Worm (Caenorhabditis elegans) whole organism, early embryonic: Measurements from ENCODE around the gene C10C5.3.

ENCODE experiments used
- B0310.2 ChIP-seq: sonication (generic microtip); optimal IDR thresholded peaks from 2 replicates; lab custom pipeline; 2016; ENCODE audit warnings: mild to moderate bottlenecking, missing genetic modification characterization, missing compliant biosample characterization
- F13C5.2 ChIP-seq: sonication (generic microtip); optimal IDR thresholded peaks from 2 replicates; lab custom pipeline; 2017; ENCODE audit warnings: mild to moderate bottlenecking, missing genetic modification characterization, inconsistent platforms, missing compliant biosample characterization
- aly-1 ChIP-seq: sonication (generic microtip); optimal IDR thresholded peaks from 2 replicates; lab custom pipeline; 2016; ENCODE audit warnings: missing genetic modification characterization, missing compliant biosample characterization
- ama-1 ChIP-seq: fragments of 150-350 bp; optimal IDR thresholded peaks from 2 replicates; lab custom pipeline; 2014
- ceh-13 ChIP-seq: fragments of 200-800 bp; sonication (Bioruptor generic); optimal IDR thresholded peaks from 2 replicates; lab custom pipeline; 2018; ENCODE audit warnings: mild to moderate bottlenecking, missing genetic modification characterization, missing compliant biosample characterization
- ceh-36 ChIP-seq: sonication (generic microtip); optimal IDR thresholded peaks from 2 replicates; lab custom pipeline; 2016; ENCODE audit warnings: missing genetic modification characterization, inconsistent platforms, missing compliant biosample characterization
- ets-7 ChIP-seq: sonication (generic microtip); optimal IDR thresholded peaks from 2 replicates; lab custom pipeline; 2016; ENCODE audit warnings: missing genotype, missing genetic modification characterization, missing compliant biosample characterization
- flt-1 ChIP-seq: fragments of 200-800 bp; sonication (Bioruptor generic); IDR thresholded peaks from 2 replicates; pipeline ENCODE4 v1.3.6; 2022; ENCODE audit warnings: missing genetic modification characterization, missing compliant biosample characterization
- hmbx-1 ChIP-seq: sonication (generic microtip); optimal IDR thresholded peaks from 2 replicates; lab custom pipeline; 2016; ENCODE audit warnings: mild to moderate bottlenecking, missing genetic modification characterization, missing compliant biosample characterization
- hnd-1 ChIP-seq: sonication (generic microtip); optimal IDR thresholded peaks from 2 replicates; lab custom pipeline; 2016; ENCODE audit warnings: missing genetic modification characterization, missing compliant biosample characterization
- pes-1 ChIP-seq: fragments of 200-800 bp; sonication (Bioruptor generic); IDR thresholded peaks from 2 replicates; pipeline ENCODE4 v1.3.6; 2022; ENCODE audit warnings: missing genetic modification reagents, missing genetic modification characterization, missing compliant biosample characterization
- scrt-1 ChIP-seq: fragments of 200-800 bp; sonication (Bioruptor generic); IDR thresholded peaks from 2 replicates; pipeline ENCODE4 v1.3.6; 2022; ENCODE audit warnings: missing genetic modification characterization, missing compliant biosample characterization
- sea-1 ChIP-seq: fragments of 200-800 bp; sonication (Bioruptor generic); conservative IDR thresholded peaks from 2 replicates; pipeline ENCODE4 v1.3.6; 2022; ENCODE audit warnings: missing genetic modification characterization, missing compliant biosample characterization
- tbx-11 ChIP-seq: fragments of 200-800 bp; sonication (Bioruptor generic); IDR thresholded peaks from 2 replicates; pipeline ENCODE4 v1.3.6; 2022; ENCODE audit warnings: missing genetic modification characterization, missing compliant biosample characterization
- tbx-37 ChIP-seq: fragments of 200-800 bp; sonication (Bioruptor generic); conservative IDR thresholded peaks from 2 replicates; pipeline ENCODE4 v1.3.6; 2022; ENCODE audit warnings: missing genetic modification reagents, missing genetic modification characterization, missing compliant biosample characterization
- tra-4 ChIP-seq: sonication (generic microtip); optimal IDR thresholded peaks from 2 replicates; lab custom pipeline; 2017; ENCODE audit warnings: missing genetic modification characterization, missing compliant biosample characterization

C10C5.3 gene

ce11 chrIV:9401715-9402114 lies 27.1 kb downstream of the C10C5.3 start, which contains the start of gene F56D5.6:
TSS of gene F56D5.6 (plus strand) at chrIV:9401922.
- TF ChIP-seq flt-1 (GFP tag; lab: Robert Waterston, UW), result no peak
- TF ChIP-seq hmbx-1 (tag; lab: Kevin White, UChicago), result no peak
- no peak for TF ChIP-seq pes-1 (GFP tag; lab: Robert Waterston, UW)
- no peak for TF ChIP-seq scrt-1 (GFP tag; lab: Robert Waterston, UW)
- no peak for TF ChIP-seq tra-4 (tag; lab: Kevin White, UChicago)
- TF ChIP-seq tbx-11 (GFP tag; lab: Robert Waterston, UW), result no peak
- no peak for TF ChIP-seq B0310.2 (tag; lab: Kevin White, UChicago)
- no peak for TF ChIP-seq ets-7 (tag; lab: Kevin White, UChicago)

DNA sequence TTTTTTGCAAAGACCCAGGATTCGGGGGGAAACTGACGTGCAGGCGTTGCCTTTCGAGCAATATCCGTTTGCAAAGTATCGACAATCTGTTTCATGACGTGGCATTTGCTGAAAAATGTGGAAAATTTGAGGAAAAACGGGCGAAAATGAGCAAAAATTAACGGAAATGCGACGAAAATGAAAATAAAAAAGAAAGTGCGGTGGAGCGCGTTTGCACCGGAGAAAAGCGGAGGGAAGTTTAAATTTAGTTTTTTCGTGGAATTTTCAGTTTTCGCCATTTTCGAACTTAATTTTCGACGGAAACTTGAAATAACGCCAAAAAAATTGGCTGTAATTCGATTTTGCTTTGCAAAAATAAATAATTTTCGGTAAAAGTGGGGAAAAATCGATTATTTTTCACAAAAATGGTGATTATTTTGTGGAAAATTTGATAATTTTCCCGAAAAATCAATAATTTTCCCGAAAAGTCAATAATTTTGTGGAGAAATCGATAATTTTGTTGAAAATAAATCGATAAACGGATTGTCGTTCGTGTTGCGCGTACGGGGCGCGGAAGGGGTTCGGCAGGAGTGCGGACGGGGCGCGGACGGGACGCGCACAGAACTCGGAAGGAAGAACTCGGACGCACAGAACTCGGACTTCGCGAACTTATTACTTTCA lies 29.3 kb downstream of the C10C5.3 start:
- TF ChIP-seq ceh-13 (no peak), hnd-1 (tag; lab: Kevin White, UChicago) (no peak), tra-4 (tag; lab: Kevin White, UChicago) (no peak)

DNA sequence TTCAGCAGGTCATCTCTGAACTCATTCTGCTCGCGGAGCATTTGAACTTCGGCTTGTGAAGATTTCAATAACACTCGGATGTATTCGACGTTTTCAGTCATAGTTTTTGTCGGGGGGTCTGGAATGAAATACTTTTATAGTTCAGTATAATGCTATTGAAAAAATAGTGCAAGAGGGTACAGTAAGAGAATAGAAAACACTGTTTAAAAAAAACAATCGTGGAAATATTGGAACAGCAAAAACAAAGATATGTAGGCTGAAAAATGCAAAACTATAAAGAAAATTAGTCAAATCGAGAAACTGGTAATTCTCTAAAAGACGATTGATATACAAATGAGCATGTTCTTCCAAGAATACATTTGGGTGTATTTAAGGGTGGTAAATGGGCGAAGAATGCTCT lies 33.4 kb downstream of the C10C5.3 start, which contains the start of gene F56D5.5:
Gene F56D5.5, minus strand, starts transcription at position 101 of the 400 bp plus-strand sequence.
- TF ChIP-seq tbx-37 (no peak), aly-1 (no peak), F13C5.2 (tag; lab: Kevin White, UChicago) (no peak), hmbx-1 (tag; lab: Kevin White, UChicago) (no peak), hnd-1 (tag; lab: Kevin White, UChicago) (no peak), sea-1 (no peak), ama-1 (no peak), ceh-36 (no peak), tra-4 (tag; lab: Kevin White, UChicago) (no peak), flt-1 (GFP tag; lab: Robert Waterston, UW) (no peak), tbx-11 (GFP tag; lab: Robert Waterston, UW) (no peak), pes-1 (GFP tag; lab: Robert Waterston, UW) (no peak)

DNA sequence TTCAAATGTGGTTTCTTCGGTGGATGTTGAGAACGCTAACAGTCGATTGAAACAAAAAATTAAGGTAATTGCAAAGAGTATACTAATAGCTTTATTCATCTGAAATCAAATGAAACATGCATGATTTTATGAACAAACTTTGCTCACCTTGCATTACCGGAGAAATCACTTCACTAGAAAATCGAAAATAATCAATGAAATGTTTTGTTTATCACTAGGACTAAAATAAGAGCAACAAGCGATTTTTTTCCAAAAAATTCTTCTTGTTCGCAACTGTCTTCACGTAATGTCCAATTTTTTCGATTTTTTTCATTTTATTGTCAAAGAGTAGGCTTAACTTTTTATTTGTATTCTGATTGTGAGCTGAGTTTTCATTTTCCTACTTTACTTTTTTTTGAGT lies 47.8 kb downstream of the C10C5.3 start, which contains the start of gene F56D5.9:
Gene F56D5.9, minus strand, starts transcription at position 101 of the 400 bp plus-strand sequence.
- TF ChIP-seq ceh-13 (no peak), hmbx-1 (tag; lab: Kevin White, UChicago) (no peak), ceh-36 (no peak), sea-1 (no peak), hnd-1 (tag; lab: Kevin White, UChicago) (no peak), F13C5.2 (tag; lab: Kevin White, UChicago) (no peak), B0310.2 (tag; lab: Kevin White, UChicago) (no peak)

- no peak for TF ChIP-seq sea-1
These were observed 48.5 kb downstream of the C10C5.3 start, which contains the start of gene srxa-2 for ce11 chrIV:9423095-9423494. TSS of gene srxa-2 (plus strand) at chrIV:9423395.
